Fruit fly (Drosophila melanogaster): ENCODE measurements around the gene mRpL45.

mRpL45 gene

dm6 chr3R:22587419-22587963 lies 30.8 kb upstream of the mRpL45 start, which contains the start of gene Efa6 (continued):
- TF ChIP-seq B-H1 (GFP tag; IDR thresholded peaks at IDR 0.05): no peak
- TF ChIP-seq Scr (GFP tag; IDR thresholded peaks at IDR 0.05; ENCODE audit: partially characterized antibody): peak; percentile 97
- TF ChIP-seq Abd-B (GFP tag; optimal IDR thresholded peaks at IDR 0.05): peak; percentile 45
- TF ChIP-seq tin (GFP tag; optimal IDR thresholded peaks at IDR 0.05): peak; percentile 54
- peak; percentile 63 for TF ChIP-seq CG12155 (GFP tag; optimal IDR thresholded peaks at IDR 0.05)
- TF ChIP-seq CG8089 (GFP tag; optimal IDR thresholded peaks at IDR 0.05): no peak
- no peak for TF ChIP-seq C15 (GFP tag; IDR thresholded peaks at IDR 0.05)
- TF ChIP-seq en (GFP tag; optimal IDR thresholded peaks at IDR 0.05): no peak
- TF ChIP-seq CrebB (tag; optimal IDR thresholded peaks at IDR 0.05): no peak
- peak; percentile 49 for TF ChIP-seq lbe (GFP tag; optimal IDR thresholded peaks at IDR 0.05)
- peak; percentile 90 for TF ChIP-seq HLH4C (GFP tag; IDR thresholded peaks at IDR 0.05; ENCODE audit: partially characterized antibody)
- no peak for TF ChIP-seq dan (GFP tag; IDR thresholded peaks at IDR 0.05)
- peak; percentile 24 for TF ChIP-seq CG17359 (tag; optimal IDR thresholded peaks at IDR 0.05)
- TF ChIP-seq Dll (GFP tag; IDR thresholded peaks at IDR 0.05; ENCODE audit: partially characterized antibody): peak; percentile 99
- TF ChIP-seq Antp (GFP tag; optimal IDR thresholded peaks at IDR 0.05): peak; percentile 31
- TF ChIP-seq CG4854 (GFP tag; optimal IDR thresholded peaks at IDR 0.05): peak; percentile 32
- TF ChIP-seq CG18619 (GFP tag; optimal IDR thresholded peaks at IDR 0.05): peak; percentile 24
- TF ChIP-seq Dip3 (GFP tag; optimal IDR thresholded peaks at IDR 0.05): peak; percentile 37
- peak; percentile 86; the same call in 1 of the 3 replicates for TF ChIP-seq Opbp (GFP tag; IDR thresholded peaks at IDR 0.05; ENCODE audit: partially characterized antibody)
- peak; percentile 92 for TF ChIP-seq CG8924 (tag; optimal IDR thresholded peaks at IDR 0.05)
- peak; percentile 96 for TF ChIP-seq BEAF-32 (GFP tag; optimal IDR thresholded peaks at IDR 0.05)
- TF ChIP-seq ci (GFP tag; IDR thresholded peaks at IDR 0.05): peak; percentile 36; the same call in 1 of the 3 replicates
- TF ChIP-seq maf-S (GFP tag; optimal IDR thresholded peaks at IDR 0.05): peak; percentile 48
- peak; percentile 51 for TF ChIP-seq bcd (GFP tag; optimal IDR thresholded peaks at IDR 0.05)
- peak; percentile 75 for TF ChIP-seq cg (GFP tag; optimal IDR thresholded peaks at IDR 0.05)
- TF ChIP-seq CG18011 (GFP tag; optimal IDR thresholded peaks at IDR 0.05): peak; percentile 25
- TF ChIP-seq CG4424 (GFP tag; optimal IDR thresholded peaks at IDR 0.05): peak; percentile 56
- TF ChIP-seq Blimp-1 (GFP tag; optimal IDR thresholded peaks at IDR 0.05): peak; percentile 33
- TF ChIP-seq lmd (GFP tag; IDR thresholded peaks at IDR 0.05): peak; percentile 44
- peak; percentile 48 for TF ChIP-seq CG15696 (tag; optimal IDR thresholded peaks at IDR 0.05)
- TF ChIP-seq CG4617 (GFP tag; optimal IDR thresholded peaks at IDR 0.05; ENCODE audit: borderline replicate concordance): peak; percentile 71
- TF ChIP-seq Sox102F (GFP tag; optimal IDR thresholded peaks at IDR 0.05): no peak
- peak; percentile 15 for TF ChIP-seq slou (GFP tag; optimal IDR thresholded peaks at IDR 0.05)
- TF ChIP-seq CG14860 (GFP tag; IDR thresholded peaks at IDR 0.05; ENCODE audit: partially characterized antibody): peak; percentile 91
- no peak for TF ChIP-seq eve (GFP tag; optimal IDR thresholded peaks at IDR 0.05)
- TF ChIP-seq Xrp1 (GFP tag; IDR thresholded peaks at IDR 0.05): peak; percentile 16; the same call in 1 of the 2 replicates
- TF ChIP-seq HLH54F (GFP tag; optimal IDR thresholded peaks at IDR 0.05): peak; percentile 44
- peak; percentile 81 for TF ChIP-seq pzg (GFP tag; optimal IDR thresholded peaks at IDR 0.05)
- peak; percentile 15 for TF ChIP-seq ems (GFP tag; optimal IDR thresholded peaks at IDR 0.05)
- TF ChIP-seq Doc2 (GFP tag; IDR thresholded peaks at IDR 0.05): no peak
- no peak for TF ChIP-seq Tbp (GFP tag; optimal IDR thresholded peaks at IDR 0.05)
- peak; percentile 41 for TF ChIP-seq CG12942 (GFP tag; optimal IDR thresholded peaks at IDR 0.05)
- TF ChIP-seq grau (tag; optimal IDR thresholded peaks at IDR 0.05): peak; percentile 58
- peak; percentile 23 for TF ChIP-seq CG7928 (GFP tag; optimal IDR thresholded peaks at IDR 0.05)
- peak; percentile 95 for TF ChIP-seq CG3995 (GFP tag; optimal IDR thresholded peaks at IDR 0.05)
- TF ChIP-seq insv (GFP tag; optimal IDR thresholded peaks at IDR 0.05): peak in 1 of 2 experiments; percentile 14
- peak; percentile 47 for TF ChIP-seq CG18764 (GFP tag; optimal IDR thresholded peaks at IDR 0.05)
- peak; percentile 90 for TF ChIP-seq CG12659 (GFP tag; optimal IDR thresholded peaks at IDR 0.05)
- peak; percentile 48 for TF ChIP-seq ind (GFP tag; optimal IDR thresholded peaks at IDR 0.05)
- 0 out of 2 replicates have a peak, but pooled peaks have one; percentile 9 for TF ChIP-seq ssp (GFP tag; IDR thresholded peaks at IDR 0.05)
